Worm (Caenorhabditis elegans): ENCODE results near the gene F54D5.4.

The F54D5.4 gene

ce11 chrII:11588304-11588703 lies 18.7 kb downstream of the F54D5.4 start:
- no peak for TF ChIP-seq nhr-11 (tag; optimal IDR thresholded peaks at IDR 0.05)
- no peak for TF ChIP-seq nhr-23 (tag; optimal IDR thresholded peaks at IDR 0.05)
- TF ChIP-seq egl-27 (tag; optimal IDR thresholded peaks at IDR 0.05): no peak
- no peak for TF ChIP-seq eor-1 (tag; optimal IDR thresholded peaks at IDR 0.05)
- TF ChIP-seq ceh-16 (tag; optimal IDR thresholded peaks at IDR 0.05): no peak

ce11 chrII:11591558-11591957 lies 21.9 kb downstream of the F54D5.4 start:
- TF ChIP-seq unc-39 (tag; optimal IDR thresholded peaks at IDR 0.05): no peak
- no peak for TF ChIP-seq egl-5 (tag; optimal IDR thresholded peaks at IDR 0.05)
- no peak for TF ChIP-seq nhr-28 (tag; optimal IDR thresholded peaks at IDR 0.05)
- TF ChIP-seq ZK546.5 (tag; optimal IDR thresholded peaks at IDR 0.05): no peak
- TF ChIP-seq ztf-11 (tag; optimal IDR thresholded peaks at IDR 0.05): no peak
- TF ChIP-seq hmg-11 (tag; optimal IDR thresholded peaks at IDR 0.05): no peak
- no peak for TF ChIP-seq skn-1 (tag; optimal IDR thresholded peaks at IDR 0.05)
- no peak for TF ChIP-seq sea-2 (GFP tag; optimal IDR thresholded peaks at IDR 0.05)
- no peak for TF ChIP-seq zag-1 (tag; optimal IDR thresholded peaks at IDR 0.05)
- no peak for TF ChIP-seq fkh-2 (tag; optimal IDR thresholded peaks at IDR 0.05)
- TF ChIP-seq ama-1 (optimal IDR thresholded peaks at IDR 0.05): no peak
- no peak for TF ChIP-seq mdl-1 (tag; optimal IDR thresholded peaks at IDR 0.05)
- TF ChIP-seq lin-39 (tag; optimal IDR thresholded peaks at IDR 0.05): no peak
- TF ChIP-seq mml-1 (tag; optimal IDR thresholded peaks at IDR 0.05): no peak
- TF ChIP-seq R02D3.7 (tag; optimal IDR thresholded peaks at IDR 0.05): no peak
- TF ChIP-seq ceh-9 (tag; optimal IDR thresholded peaks at IDR 0.05): no peak
- TF ChIP-seq nhr-25 (tag; optimal IDR thresholded peaks at IDR 0.05): no peak
- no peak for TF ChIP-seq eor-1 (tag; optimal IDR thresholded peaks at IDR 0.05)
- TF ChIP-seq nhr-12 (tag; optimal IDR thresholded peaks at IDR 0.05): no peak
- no peak for TF ChIP-seq nhr-11 (tag; optimal IDR thresholded peaks at IDR 0.05)

ce11 chrII:11592023-11592422 lies 22.4 kb downstream of the F54D5.4 start, which contains the start of gene F07A11.1:
TSS of gene F07A11.1 (minus strand) at chrII:11592123.
- TF ChIP-seq lin-15B (tag; optimal IDR thresholded peaks at IDR 0.05) (no peak), lin-39 (tag; optimal IDR thresholded peaks at IDR 0.05) (no peak), skn-1 (tag; optimal IDR thresholded peaks at IDR 0.05) (no peak), nhr-77 (tag; optimal IDR thresholded peaks at IDR 0.05) (no peak), pqm-1 (tag; optimal IDR thresholded peaks at IDR 0.05) (no peak), mdl-1 (tag; optimal IDR thresholded peaks at IDR 0.05) (no peak), nhr-67 (tag; optimal IDR thresholded peaks at IDR 0.05) (no peak), tbx-2 (tag; optimal IDR thresholded peaks at IDR 0.05) (no peak), hmg-11 (tag; optimal IDR thresholded peaks at IDR 0.05) (no peak), nfya-1 (tag; optimal IDR thresholded peaks at IDR 0.05; ENCODE audit: insufficient read depth) (no peak), ZK546.5 (tag; optimal IDR thresholded peaks at IDR 0.05) (no peak), lsy-12 (tag; optimal IDR thresholded peaks at IDR 0.05) (no peak), nhr-43 (tag; optimal IDR thresholded peaks at IDR 0.05; ENCODE audit: poor library complexity, severe bottlenecking) (no peak), aly-2 (tag; optimal IDR thresholded peaks at IDR 0.05) (no peak), ceh-28 (tag; optimal IDR thresholded peaks at IDR 0.05) (no peak), nhr-237 (tag; optimal IDR thresholded peaks at IDR 0.05) (no peak)

ce11 chrII:11595368-11595996 lies 25.9 kb downstream of the F54D5.4 start, which contains the start of gene gfat-1:
TSS of gene gfat-1 (minus strand) at chrII:11595418.
- no peak for TF ChIP-seq nhr-237 (tag; optimal IDR thresholded peaks at IDR 0.05)
- no peak for TF ChIP-seq R02D3.7 (tag; optimal IDR thresholded peaks at IDR 0.05)
- peak; percentile 45 for TF ChIP-seq mdl-1 (tag; optimal IDR thresholded peaks at IDR 0.05)
- no peak for TF ChIP-seq unc-39 (tag; optimal IDR thresholded peaks at IDR 0.05)
- peak; percentile 1 for TF ChIP-seq lin-15B (tag; optimal IDR thresholded peaks at IDR 0.05)
- peak; percentile 24 for TF ChIP-seq lin-39 (tag; optimal IDR thresholded peaks at IDR 0.05)

DNA sequence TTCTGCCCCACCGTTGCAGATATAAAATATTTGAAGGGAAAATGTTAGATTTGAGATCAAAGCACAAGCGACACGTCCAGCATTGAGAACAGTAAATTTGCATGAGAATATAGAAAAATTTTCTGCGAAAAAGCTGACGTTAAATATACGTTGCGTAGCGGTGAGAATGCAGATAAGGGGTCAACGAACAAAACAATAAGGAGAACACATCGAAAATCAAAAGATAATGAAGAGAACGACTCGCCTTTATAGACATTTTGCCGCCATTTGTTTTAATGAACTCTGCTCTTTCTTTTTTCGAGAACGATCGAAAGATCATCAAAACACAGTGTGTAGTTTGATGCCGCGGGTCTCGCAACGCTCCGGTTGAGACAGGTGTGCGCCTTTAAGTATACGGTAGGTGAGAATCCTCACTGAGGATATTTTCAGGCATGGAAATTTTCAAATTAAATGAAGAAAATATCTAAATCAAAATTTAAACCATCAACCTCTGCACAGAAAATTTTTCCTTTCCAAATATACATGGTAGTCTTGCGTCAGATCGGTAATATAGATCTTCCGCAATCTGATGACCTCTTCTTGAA lies 26.6 kb downstream of the F54D5.4 start:
- TF ChIP-seq unc-39 (tag; optimal IDR thresholded peaks at IDR 0.05) (no peak), ceh-28 (tag; optimal IDR thresholded peaks at IDR 0.05) (peak; percentile 23), pqm-1 (tag; optimal IDR thresholded peaks at IDR 0.05) (peak; percentile 27), nhr-77 (tag; optimal IDR thresholded peaks at IDR 0.05) (no peak), tbx-2 (tag; optimal IDR thresholded peaks at IDR 0.05) (no peak), elt-2 (tag; optimal IDR thresholded peaks at IDR 0.05) (peak; percentile 73)
